Worm (Caenorhabditis elegans) whole organism, L2 larva: Measurements from ENCODE around the gene Y38E10A.28.
A peak's percentile ranks its signal among the peaks of the same experiment; 100 is the strongest.

ENCODE experiments used
- C34F6.9 ChIP-seq: fragments of 150-350 bp; optimal IDR thresholded peaks from 2 replicates; lab custom pipeline; 2014; ENCODE audit warnings: missing biosample characterization, missing genetic modification characterization
- R02D3.7 ChIP-seq: fragments of 150-350 bp; optimal IDR thresholded peaks from 2 replicates; lab custom pipeline; 2014; ENCODE audit warnings: missing biosample characterization, missing genetic modification characterization
- Y55F3AM.14 ChIP-seq: fragments of 200-800 bp; sonication (Bioruptor generic); optimal IDR thresholded peaks from 2 replicates; lab custom pipeline; 2018; ENCODE audit warnings: mild to moderate bottlenecking, missing genetic modification characterization, missing compliant biosample characterization
- alr-1 ChIP-seq: fragments of 150-350 bp; optimal IDR thresholded peaks from 2 replicates; lab custom pipeline; 2014; ENCODE audit warnings: missing biosample characterization, missing genetic modification characterization
- ama-1 ChIP-seq: fragments of 150-350 bp; optimal IDR thresholded peaks from 2 replicates; lab custom pipeline; 2018; ENCODE audit warnings: inconsistent platforms
- blmp-1 ChIP-seq: sonication (generic microtip); optimal IDR thresholded peaks from 2 replicates; lab custom pipeline; 2017; ENCODE audit warnings: missing genetic modification characterization, mild to moderate bottlenecking, missing compliant biosample characterization, antibody characterized with exemption, moderate library complexity; ENCODE audit not compliant: insufficient read depth
- ceh-16 ChIP-seq: fragments of 150-350 bp; optimal IDR thresholded peaks from 2 replicates; lab custom pipeline; 2014; ENCODE audit warnings: missing biosample characterization, missing genetic modification characterization
- crh-2 ChIP-seq: sonication (generic microtip); optimal IDR thresholded peaks from 2 replicates; lab custom pipeline; 2017; ENCODE audit warnings: missing biosample characterization, missing genetic modification characterization
- dmd-4 ChIP-seq: sonication (generic microtip); optimal IDR thresholded peaks from 2 replicates; lab custom pipeline; 2017; ENCODE audit warnings: missing biosample characterization, missing genetic modification characterization
- egl-27 ChIP-seq: sonication (generic microtip); optimal IDR thresholded peaks from 3 replicates; lab custom pipeline; 2017; ENCODE audit warnings: missing biosample characterization, missing genetic modification reagents, missing genetic modification characterization
- elt-1 ChIP-seq: fragments of 150-350 bp; optimal IDR thresholded peaks from 2 replicates; lab custom pipeline; 2014; ENCODE audit warnings: missing biosample characterization, missing genetic modification characterization
- elt-3 ChIP-seq: sonication (generic microtip); optimal IDR thresholded peaks from 2 replicates; lab custom pipeline; 2017; ENCODE audit warnings: missing biosample characterization, missing genetic modification characterization
- fos-1 ChIP-seq: fragments of 150-350 bp; optimal IDR thresholded peaks from 2 replicates; lab custom pipeline; 2014; ENCODE audit warnings: missing biosample characterization, missing genetic modification characterization
- lin-13 ChIP-seq: fragments of 150-350 bp; optimal IDR thresholded peaks from 2 replicates; lab custom pipeline; 2014; ENCODE audit warnings: missing biosample characterization, missing genetic modification reagents, missing genetic modification characterization
- lin-39 ChIP-seq: fragments of 150-350 bp; optimal IDR thresholded peaks from 2 replicates; lab custom pipeline; 2014; ENCODE audit warnings: missing biosample characterization, missing genetic modification reagents, missing genetic modification characterization
- lsy-2 ChIP-seq, 2 experiments: fragments of 150-350 bp in 1 of 2; sonication (generic microtip) in 1 of 2; optimal IDR thresholded peaks; 2 replicates each; lab custom pipeline; 2014 to 2017; ENCODE audit warnings: missing biosample characterization in 2 of 2, missing genetic modification characterization in 2 of 2
- mbf-1 ChIP-seq: sonication (generic microtip); optimal IDR thresholded peaks from 2 replicates; lab custom pipeline; 2017; ENCODE audit warnings: missing biosample characterization, missing genetic modification characterization
- mdl-1 ChIP-seq, 2 experiments: fragments of 150-350 bp in 1 of 2; sonication (generic microtip) in 1 of 2; optimal IDR thresholded peaks; 2 replicates each; lab custom pipeline; 2017; ENCODE audit warnings: missing biosample characterization in 2 of 2, missing genetic modification characterization in 2 of 2
- nhr-10 ChIP-seq: sonication (generic microtip); optimal IDR thresholded peaks from 2 replicates; lab custom pipeline; 2017; ENCODE audit warnings: missing biosample characterization, missing genetic modification characterization
- nhr-11 ChIP-seq: fragments of 150-350 bp; optimal IDR thresholded peaks from 2 replicates; lab custom pipeline; 2014; ENCODE audit warnings: missing biosample characterization, missing genetic modification characterization
- nhr-12 ChIP-seq: fragments of 150-350 bp; optimal IDR thresholded peaks from 2 replicates; lab custom pipeline; 2014; ENCODE audit warnings: missing biosample characterization, missing genetic modification characterization
- nhr-129 ChIP-seq: fragments of 150-350 bp; optimal IDR thresholded peaks from 2 replicates; lab custom pipeline; 2014; ENCODE audit warnings: missing biosample characterization, missing genetic modification characterization
- nhr-23 ChIP-seq: fragments of 150-350 bp; optimal IDR thresholded peaks from 2 replicates; lab custom pipeline; 2014; ENCODE audit warnings: missing biosample characterization, missing genetic modification reagents, missing genetic modification characterization
- nhr-237 ChIP-seq: fragments of 150-350 bp; optimal IDR thresholded peaks from 2 replicates; lab custom pipeline; 2014; ENCODE audit warnings: missing biosample characterization, missing genetic modification characterization
- nhr-25 ChIP-seq: fragments of 150-350 bp; sonication (generic microtip); optimal IDR thresholded peaks from 3 replicates; lab custom pipeline; 2014; ENCODE audit warnings: missing biosample characterization, missing genetic modification characterization
- nhr-6 ChIP-seq: fragments of 150-350 bp; optimal IDR thresholded peaks from 2 replicates; lab custom pipeline; 2014; ENCODE audit warnings: missing biosample characterization, missing genetic modification characterization
- nhr-77 ChIP-seq: fragments of 150-350 bp; optimal IDR thresholded peaks from 2 replicates; lab custom pipeline; 2014; ENCODE audit warnings: missing biosample characterization, missing genetic modification characterization
- skn-1 ChIP-seq: sonication (generic microtip); optimal IDR thresholded peaks from 2 replicates; lab custom pipeline; 2017; ENCODE audit warnings: missing biosample characterization, missing genetic modification characterization
- sma-9 ChIP-seq, 2 experiments: fragments of 150-350 bp in 1 of 2; sonication (generic microtip) in 1 of 2; optimal IDR thresholded peaks; 2 replicates each; lab custom pipeline; 2014 to 2016; ENCODE audit warnings: missing genetic modification characterization in 2 of 2, mild to moderate bottlenecking in 1 of 2, missing biosample characterization in 1 of 2, missing compliant biosample characterization in 1 of 2, missing genetic modification reagents in 1 of 2, moderate library complexity in 1 of 2
- snpc-4 ChIP-seq: fragments of 150-350 bp; optimal IDR thresholded peaks from 2 replicates; lab custom pipeline; 2014; ENCODE audit warnings: missing biosample characterization, missing genetic modification characterization
- unc-39 ChIP-seq: fragments of 150-350 bp; optimal IDR thresholded peaks from 2 replicates; lab custom pipeline; 2014; ENCODE audit warnings: missing biosample characterization, missing genetic modification characterization
- unc-55 ChIP-seq: fragments of 150-350 bp; sonication (generic microtip); optimal IDR thresholded peaks from 3 replicates; lab custom pipeline; 2014; ENCODE audit warnings: missing biosample characterization, missing genetic modification reagents, missing genetic modification characterization
- zag-1 ChIP-seq: fragments of 150-350 bp; optimal IDR thresholded peaks from 2 replicates; lab custom pipeline; 2014; ENCODE audit warnings: missing biosample characterization, missing genetic modification characterization
- ztf-11 ChIP-seq: sonication (generic microtip); optimal IDR thresholded peaks from 2 replicates; lab custom pipeline; 2017; ENCODE audit warnings: missing biosample characterization, missing genetic modification characterization
- ztf-4 ChIP-seq: fragments of 150-350 bp; optimal IDR thresholded peaks from 2 replicates; lab custom pipeline; 2014; ENCODE audit warnings: missing biosample characterization, missing genetic modification characterization

Gene Y38E10A.28

DNA sequence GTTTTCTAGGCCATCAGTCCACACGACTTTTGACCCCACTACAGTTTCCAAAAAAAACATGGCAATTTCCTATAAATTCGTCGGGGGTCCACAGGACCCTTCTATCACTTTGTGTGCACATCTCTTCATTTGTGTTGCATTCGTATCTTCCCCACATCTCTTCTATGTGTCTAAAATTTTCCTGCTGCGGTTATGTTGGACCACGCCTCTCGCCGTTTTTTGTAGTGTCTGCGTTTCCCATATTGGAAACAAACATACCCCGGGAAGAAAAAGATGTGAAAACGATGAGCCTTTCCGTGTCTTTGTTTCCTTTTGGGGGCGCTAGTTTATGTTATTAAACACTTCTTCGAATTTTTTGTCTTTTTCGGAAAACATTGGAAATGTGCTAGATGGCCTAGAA lies 32.4 kb downstream of the Y38E10A.28 start:
- TF ChIP-seq R02D3.7 (tag; lab: Kevin White, UChicago), result no peak
- TF ChIP-seq Y55F3AM.14 (GFP tag; lab: Kevin White, UChicago), result no peak
- TF ChIP-seq ztf-4, result no peak
- TF ChIP-seq nhr-6 (tag; lab: Kevin White, UChicago), result no peak
- TF ChIP-seq lsy-2 (tag; optimal IDR thresholded peaks at IDR 0.05; lab: Kevin White, UChicago), result peak in 1 of 2 experiments; percentile 43
- no peak for TF ChIP-seq snpc-4 (tag; lab: Kevin White, UChicago)
- TF ChIP-seq zag-1 (tag; lab: Kevin White, UChicago), result peak; percentile 47
- peak; percentile 27 for TF ChIP-seq unc-55 (GFP tag; lab: Kevin White, UChicago)
- no peak for TF ChIP-seq mbf-1 (tag; lab: Kevin White, UChicago)
- TF ChIP-seq unc-39 (tag; lab: Kevin White, UChicago), result no peak
- TF ChIP-seq elt-1 (tag; lab: Kevin White, UChicago), result no peak

DNA sequence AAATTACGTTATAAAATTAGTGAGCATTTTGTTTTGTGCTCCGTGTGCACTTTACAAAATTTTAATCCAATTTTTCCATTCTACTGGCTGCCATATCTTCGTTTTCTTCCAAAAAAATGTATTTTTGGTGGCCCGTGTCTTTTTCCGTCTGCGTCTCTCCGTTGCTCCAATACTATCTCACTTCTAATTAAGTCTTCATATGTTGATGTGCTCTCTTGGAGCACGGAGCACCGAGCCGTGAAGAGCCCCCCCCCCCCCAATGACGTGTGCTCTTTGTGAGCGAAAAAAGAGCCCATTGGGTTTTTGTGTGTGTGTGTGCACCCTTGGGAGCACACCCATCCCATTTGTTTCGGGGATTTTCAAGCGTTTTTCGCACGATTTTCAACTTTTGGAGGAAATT lies 35.5 kb downstream of the Y38E10A.28 start:
- TF ChIP-seq crh-2 (no peak), mdl-1 (tag; optimal IDR thresholded peaks at IDR 0.05; lab: Kevin White, UChicago) (no peak), lin-39 (tag; lab: Kevin White, UChicago) (no peak), lin-13 (GFP tag; lab: Kevin White, UChicago) (no peak), skn-1 (tag; lab: Kevin White, UChicago) (no peak), zag-1 (tag; lab: Kevin White, UChicago) (peak; percentile 35), nhr-237 (no peak), dmd-4 (no peak), ztf-11 (no peak), sma-9 (GFP tag; optimal IDR thresholded peaks at IDR 0.05; lab: Kevin White, UChicago) (peak; percentile 30), sma-9 (tag; optimal IDR thresholded peaks at IDR 0.05; lab: Kevin White, UChicago) (no peak), fos-1 (tag; lab: Kevin White, UChicago) (no peak), ama-1 (no peak)

DNA sequence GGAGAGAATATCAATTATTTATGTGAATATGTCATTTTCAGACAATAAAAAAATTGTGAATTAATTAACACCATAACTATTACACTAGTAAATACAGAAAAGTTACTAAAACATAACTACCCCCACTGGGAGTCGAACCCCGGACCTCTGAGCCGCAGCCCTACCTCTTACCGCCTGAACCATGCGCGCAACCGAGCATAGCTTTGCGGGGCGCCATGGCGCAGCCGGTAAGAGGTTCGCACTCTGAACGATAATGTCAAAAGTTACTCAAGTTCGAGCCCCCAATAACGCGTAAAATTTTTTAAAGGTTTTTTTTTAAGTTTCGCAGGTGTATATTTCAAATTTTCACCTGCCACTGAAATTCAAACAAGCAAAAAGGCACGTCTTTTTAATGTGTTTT lies 36.6 kb downstream of the Y38E10A.28 start:
- TF ChIP-seq nhr-23 (no peak), lin-39 (tag; lab: Kevin White, UChicago) (no peak), lsy-2 (tag; optimal IDR thresholded peaks at IDR 0.05; lab: Kevin White, UChicago) (no peak), egl-27 (tag; lab: Kevin White, UChicago) (no peak), blmp-1 (tag; lab: Kevin White, UChicago) (no peak)

DNA sequence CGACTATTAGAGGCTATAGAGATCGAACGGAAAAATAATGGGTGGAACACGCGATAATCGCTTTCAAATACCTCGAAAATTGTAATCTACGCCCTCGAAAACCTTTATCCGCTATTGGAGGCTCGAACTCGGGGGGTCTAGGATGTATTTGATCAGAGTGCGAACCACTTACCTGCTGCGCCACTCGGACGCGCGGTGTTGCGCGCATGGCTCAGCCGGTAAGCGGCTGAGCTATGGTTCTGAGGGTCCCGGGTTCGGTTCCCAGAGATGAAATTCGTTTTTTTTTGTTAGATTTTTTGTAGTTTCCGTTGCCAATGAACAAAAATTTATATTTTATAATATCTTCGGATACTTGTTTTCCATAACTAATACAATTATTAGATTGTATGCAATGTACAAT lies 38.7 kb downstream of the Y38E10A.28 start:
- TF ChIP-seq nhr-129 (tag; lab: Kevin White, UChicago) (no peak), nhr-25 (tag; lab: Kevin White, UChicago) (no peak), snpc-4 (tag; lab: Kevin White, UChicago) (no peak), unc-55 (GFP tag; lab: Kevin White, UChicago) (no peak), alr-1 (tag; lab: Kevin White, UChicago) (no peak), crh-2 (no peak), nhr-10 (tag; lab: Kevin White, UChicago) (no peak), nhr-11 (tag; lab: Kevin White, UChicago) (no peak), nhr-77 (tag; lab: Kevin White, UChicago) (no peak), nhr-12 (no peak), mdl-1 (tag; optimal IDR thresholded peaks at IDR 0.05; lab: Kevin White, UChicago) (no peak)

DNA sequence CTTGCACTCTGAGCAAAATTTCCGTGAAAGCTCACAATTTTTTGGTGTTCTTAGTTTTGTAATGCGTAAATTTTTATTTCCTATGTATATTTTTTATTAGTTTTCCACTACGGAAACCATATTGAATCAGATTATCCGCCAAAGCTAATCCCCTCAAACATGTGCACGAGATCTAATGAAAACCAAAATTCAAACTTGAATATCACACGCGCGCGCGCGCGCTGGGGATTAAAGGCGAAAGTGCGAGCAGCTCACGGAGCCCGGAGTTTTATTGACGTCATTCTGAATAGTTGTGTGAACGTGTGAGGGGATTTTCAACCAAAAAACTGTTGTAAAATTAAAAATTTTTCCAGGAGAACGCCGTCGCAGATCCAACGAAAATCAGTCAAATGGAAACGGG lies 39.4 kb downstream of the Y38E10A.28 start:
- no peak for TF ChIP-seq ama-1
- no peak for TF ChIP-seq C34F6.9 (tag; lab: Kevin White, UChicago)
- TF ChIP-seq elt-3 (tag; lab: Kevin White, UChicago), result no peak
- TF ChIP-seq ceh-16 (tag; lab: Kevin White, UChicago), result no peak
- TF ChIP-seq nhr-12, result no peak
- no peak for TF ChIP-seq nhr-6 (tag; lab: Kevin White, UChicago)
- no peak for TF ChIP-seq nhr-11 (tag; lab: Kevin White, UChicago)
- TF ChIP-seq mdl-1 (tag; optimal IDR thresholded peaks at IDR 0.05; lab: Kevin White, UChicago), result no peak
- TF ChIP-seq mbf-1 (tag; lab: Kevin White, UChicago), result no peak
